Fruit fly (Drosophila melanogaster) whole organism, wandering third instar larva: ENCODE results near the gene Ilk.

Source experiments
- Myc ChIP-seq: fragments of >200 bp; optimal IDR thresholded peaks from 2 replicates; lab custom pipeline; 2017
- Rel ChIP-seq, 2 experiments: fragments of 200-800 bp; sonication (Bioruptor generic) in 1 of 2; optimal IDR thresholded peaks; 2 replicates in 1 of 2; 3 replicates in 1 of 2; lab custom pipeline; 2016 to 2019; ENCODE audit warnings: mild to moderate bottlenecking in 2 of 2, missing biosample characterization in 2 of 2, missing genetic modification characterization in 2 of 2, moderate library complexity in 1 of 2
- brk ChIP-seq: fragments of 200-800 bp; sonication (Bioruptor generic); optimal IDR thresholded peaks from 2 replicates; lab custom pipeline; 2016; ENCODE audit warnings: missing biosample characterization, mild to moderate bottlenecking, missing genetic modification characterization
- dsf ChIP-seq: sonication (Bioruptor generic); optimal IDR thresholded peaks from 2 replicates; lab custom pipeline; 2016; ENCODE audit warnings: missing biosample characterization, missing genetic modification characterization, borderline replicate concordance
- ey ChIP-seq: fragments of 200-800 bp; sonication (Bioruptor generic); optimal IDR thresholded peaks from 2 replicates; lab custom pipeline; 2016; ENCODE audit warnings: missing biosample characterization, missing genetic modification characterization
- h ChIP-seq: fragments of 200-800 bp; sonication (Bioruptor generic); optimal IDR thresholded peaks from 3 replicates; lab custom pipeline; 2016; ENCODE audit warnings: missing biosample characterization, mild to moderate bottlenecking, missing genetic modification characterization
- psq ChIP-seq: fragments of 200-800 bp; sonication (Bioruptor generic); optimal IDR thresholded peaks from 3 replicates; lab custom pipeline; 2017; ENCODE audit warnings: missing biosample characterization, mild to moderate bottlenecking, missing genetic modification characterization, moderate library complexity

- TF ChIP-seq brk (GFP tag; lab: Kevin White, UChicago) (peak; percentile 47), h (GFP tag; lab: Kevin White, UChicago) (peak; percentile 87), psq (peak; percentile 65), Myc (lab: Kevin White, UChicago) (no peak), dsf (peak; percentile 44), ey (GFP tag; lab: Kevin White, UChicago) (peak; percentile 83), Rel (GFP tag; optimal IDR thresholded peaks at IDR 0.05; lab: Kevin White, UChicago) (no peak), Rel (tag; optimal IDR thresholded peaks at IDR 0.05; lab: Kevin White, UChicago) (peak; percentile 9)
Measured at dm6 chr3L:21172527-21173253, 44.0 kb upstream of the Ilk start, which contains the start of the genes chb and AsnS.
